Fruit fly (Drosophila melanogaster): ENCODE results near the gene hang.

Gene hang

dm6 chrX:16484533-16484932 is 61.9 kb downstream of the hang start:
- no peak for TF ChIP-seq CG17801 (GFP tag; optimal IDR thresholded peaks at IDR 0.05; ENCODE audit: partially characterized antibody)

Data from ovary, adult (tissue).